Worm (Caenorhabditis elegans) whole organism, L2 larva: ENCODE results near the gene R01H2.1.

Source experiments
- C34F6.9 ChIP-seq: fragments of 150-350 bp; optimal IDR thresholded peaks from 2 replicates; lab custom pipeline; 2014; ENCODE audit warnings: missing biosample characterization, missing genetic modification characterization
- F13H6.1 ChIP-seq: sonication (generic microtip); optimal IDR thresholded peaks from 2 replicates; lab custom pipeline; 2016; ENCODE audit warnings: missing genetic modification characterization, missing compliant biosample characterization
- R02D3.7 ChIP-seq: fragments of 150-350 bp; optimal IDR thresholded peaks from 2 replicates; lab custom pipeline; 2014; ENCODE audit warnings: missing biosample characterization, missing genetic modification characterization
- Y55F3AM.14 ChIP-seq: fragments of 200-800 bp; sonication (Bioruptor generic); optimal IDR thresholded peaks from 2 replicates; lab custom pipeline; 2018; ENCODE audit warnings: mild to moderate bottlenecking, missing genetic modification characterization, missing compliant biosample characterization
- ZK546.5 ChIP-seq: sonication (generic microtip); optimal IDR thresholded peaks from 2 replicates; lab custom pipeline; 2017; ENCODE audit warnings: missing biosample characterization, missing genetic modification characterization
- alr-1 ChIP-seq: fragments of 150-350 bp; optimal IDR thresholded peaks from 2 replicates; lab custom pipeline; 2014; ENCODE audit warnings: missing biosample characterization, missing genetic modification characterization
- aly-2 ChIP-seq: fragments of 150-350 bp; optimal IDR thresholded peaks from 2 replicates; lab custom pipeline; 2014; ENCODE audit warnings: missing biosample characterization, missing genetic modification characterization
- ama-1 ChIP-seq: fragments of 150-350 bp; optimal IDR thresholded peaks from 2 replicates; lab custom pipeline; 2018; ENCODE audit warnings: inconsistent platforms
- blmp-1 ChIP-seq: sonication (generic microtip); optimal IDR thresholded peaks from 2 replicates; lab custom pipeline; 2017; ENCODE audit warnings: missing genetic modification characterization, mild to moderate bottlenecking, missing compliant biosample characterization, antibody characterized with exemption, moderate library complexity; ENCODE audit not compliant: insufficient read depth
- ceh-16 ChIP-seq: fragments of 150-350 bp; optimal IDR thresholded peaks from 2 replicates; lab custom pipeline; 2014; ENCODE audit warnings: missing biosample characterization, missing genetic modification characterization
- ceh-82 ChIP-seq: fragments of 150-350 bp; optimal IDR thresholded peaks from 2 replicates; lab custom pipeline; 2014; ENCODE audit warnings: missing biosample characterization, missing genetic modification characterization
- crh-2 ChIP-seq: sonication (generic microtip); optimal IDR thresholded peaks from 2 replicates; lab custom pipeline; 2017; ENCODE audit warnings: missing biosample characterization, missing genetic modification characterization
- dmd-4 ChIP-seq: sonication (generic microtip); optimal IDR thresholded peaks from 2 replicates; lab custom pipeline; 2017; ENCODE audit warnings: missing biosample characterization, missing genetic modification characterization
- egl-27 ChIP-seq: sonication (generic microtip); optimal IDR thresholded peaks from 3 replicates; lab custom pipeline; 2017; ENCODE audit warnings: missing biosample characterization, missing genetic modification reagents, missing genetic modification characterization
- elt-1 ChIP-seq: fragments of 150-350 bp; optimal IDR thresholded peaks from 2 replicates; lab custom pipeline; 2014; ENCODE audit warnings: missing biosample characterization, missing genetic modification characterization
- elt-3 ChIP-seq: sonication (generic microtip); optimal IDR thresholded peaks from 2 replicates; lab custom pipeline; 2017; ENCODE audit warnings: missing biosample characterization, missing genetic modification characterization
- fos-1 ChIP-seq: fragments of 150-350 bp; optimal IDR thresholded peaks from 2 replicates; lab custom pipeline; 2014; ENCODE audit warnings: missing biosample characterization, missing genetic modification characterization
- gmeb-1 ChIP-seq: fragments of 150-350 bp; optimal IDR thresholded peaks from 2 replicates; lab custom pipeline; 2014; ENCODE audit warnings: missing biosample characterization, missing genetic modification characterization
- lin-11 ChIP-seq: fragments of 150-350 bp; sonication (generic microtip); optimal IDR thresholded peaks from 2 replicates; lab custom pipeline; 2014; ENCODE audit warnings: missing biosample characterization, missing genetic modification characterization, inconsistent platforms, mixed read lengths
- lin-13 ChIP-seq: fragments of 150-350 bp; optimal IDR thresholded peaks from 2 replicates; lab custom pipeline; 2014; ENCODE audit warnings: missing biosample characterization, missing genetic modification reagents, missing genetic modification characterization
- lin-39 ChIP-seq: fragments of 150-350 bp; optimal IDR thresholded peaks from 2 replicates; lab custom pipeline; 2014; ENCODE audit warnings: missing biosample characterization, missing genetic modification reagents, missing genetic modification characterization
- lsy-2 ChIP-seq, 2 experiments: fragments of 150-350 bp in 1 of 2; sonication (generic microtip) in 1 of 2; optimal IDR thresholded peaks; 2 replicates each; lab custom pipeline; 2014 to 2017; ENCODE audit warnings: missing biosample characterization in 2 of 2, missing genetic modification characterization in 2 of 2
- mab-5 ChIP-seq: fragments of 150-350 bp; optimal IDR thresholded peaks from 2 replicates; lab custom pipeline; 2014; ENCODE audit warnings: missing biosample characterization, missing genetic modification characterization
- mbf-1 ChIP-seq: sonication (generic microtip); optimal IDR thresholded peaks from 2 replicates; lab custom pipeline; 2017; ENCODE audit warnings: missing biosample characterization, missing genetic modification characterization
- mdl-1 ChIP-seq, 2 experiments: fragments of 150-350 bp in 1 of 2; sonication (generic microtip) in 1 of 2; optimal IDR thresholded peaks; 2 replicates each; lab custom pipeline; 2017; ENCODE audit warnings: missing biosample characterization in 2 of 2, missing genetic modification characterization in 2 of 2
- nhr-10 ChIP-seq: sonication (generic microtip); optimal IDR thresholded peaks from 2 replicates; lab custom pipeline; 2017; ENCODE audit warnings: missing biosample characterization, missing genetic modification characterization
- nhr-11 ChIP-seq: fragments of 150-350 bp; optimal IDR thresholded peaks from 2 replicates; lab custom pipeline; 2014; ENCODE audit warnings: missing biosample characterization, missing genetic modification characterization
- nhr-12 ChIP-seq: fragments of 150-350 bp; optimal IDR thresholded peaks from 2 replicates; lab custom pipeline; 2014; ENCODE audit warnings: missing biosample characterization, missing genetic modification characterization
- nhr-129 ChIP-seq: fragments of 150-350 bp; optimal IDR thresholded peaks from 2 replicates; lab custom pipeline; 2014; ENCODE audit warnings: missing biosample characterization, missing genetic modification characterization
- nhr-21 ChIP-seq: fragments of 150-350 bp; optimal IDR thresholded peaks from 2 replicates; lab custom pipeline; 2014; ENCODE audit warnings: missing biosample characterization, missing genetic modification characterization
- nhr-23 ChIP-seq: fragments of 150-350 bp; optimal IDR thresholded peaks from 2 replicates; lab custom pipeline; 2014; ENCODE audit warnings: missing biosample characterization, missing genetic modification reagents, missing genetic modification characterization
- nhr-237 ChIP-seq: fragments of 150-350 bp; optimal IDR thresholded peaks from 2 replicates; lab custom pipeline; 2014; ENCODE audit warnings: missing biosample characterization, missing genetic modification characterization
- nhr-25 ChIP-seq: fragments of 150-350 bp; sonication (generic microtip); optimal IDR thresholded peaks from 3 replicates; lab custom pipeline; 2014; ENCODE audit warnings: missing biosample characterization, missing genetic modification characterization
- nhr-6 ChIP-seq: fragments of 150-350 bp; optimal IDR thresholded peaks from 2 replicates; lab custom pipeline; 2014; ENCODE audit warnings: missing biosample characterization, missing genetic modification characterization
- nhr-77 ChIP-seq: fragments of 150-350 bp; optimal IDR thresholded peaks from 2 replicates; lab custom pipeline; 2014; ENCODE audit warnings: missing biosample characterization, missing genetic modification characterization
- peb-1 ChIP-seq: fragments of 150-350 bp; optimal IDR thresholded peaks from 2 replicates; lab custom pipeline; 2014; ENCODE audit warnings: missing biosample characterization, missing genetic modification characterization
- sem-4 ChIP-seq: fragments of 150-350 bp; optimal IDR thresholded peaks from 2 replicates; lab custom pipeline; 2014; ENCODE audit warnings: missing biosample characterization, missing genetic modification reagents, missing genetic modification characterization
- skn-1 ChIP-seq: sonication (generic microtip); optimal IDR thresholded peaks from 2 replicates; lab custom pipeline; 2017; ENCODE audit warnings: missing biosample characterization, missing genetic modification characterization
- sma-3 ChIP-seq: sonication (generic microtip); optimal IDR thresholded peaks from 2 replicates; lab custom pipeline; 2016; ENCODE audit warnings: missing genetic modification reagents, missing genetic modification characterization, missing compliant biosample characterization
- sma-9 ChIP-seq, 2 experiments: fragments of 150-350 bp in 1 of 2; sonication (generic microtip) in 1 of 2; optimal IDR thresholded peaks; 2 replicates each; lab custom pipeline; 2014 to 2016; ENCODE audit warnings: missing genetic modification characterization in 2 of 2, mild to moderate bottlenecking in 1 of 2, missing biosample characterization in 1 of 2, missing compliant biosample characterization in 1 of 2, missing genetic modification reagents in 1 of 2, moderate library complexity in 1 of 2
- snpc-4 ChIP-seq: fragments of 150-350 bp; optimal IDR thresholded peaks from 2 replicates; lab custom pipeline; 2014; ENCODE audit warnings: missing biosample characterization, missing genetic modification characterization
- unc-39 ChIP-seq: fragments of 150-350 bp; optimal IDR thresholded peaks from 2 replicates; lab custom pipeline; 2014; ENCODE audit warnings: missing biosample characterization, missing genetic modification characterization
- unc-55 ChIP-seq: fragments of 150-350 bp; sonication (generic microtip); optimal IDR thresholded peaks from 3 replicates; lab custom pipeline; 2014; ENCODE audit warnings: missing biosample characterization, missing genetic modification reagents, missing genetic modification characterization
- unc-62 ChIP-seq: fragments of 150-350 bp; optimal IDR thresholded peaks from 2 replicates; lab custom pipeline; 2014; ENCODE audit warnings: missing biosample characterization, missing genetic modification reagents, missing genetic modification characterization
- zag-1 ChIP-seq: fragments of 150-350 bp; optimal IDR thresholded peaks from 2 replicates; lab custom pipeline; 2014; ENCODE audit warnings: missing biosample characterization, missing genetic modification characterization
- ztf-1 ChIP-seq: fragments of 200-800 bp; sonication (Bioruptor generic); conservative IDR thresholded peaks from 2 replicates; pipeline ENCODE4 v1.3.6; 2022; ENCODE audit warnings: missing genetic modification characterization, missing compliant biosample characterization
- ztf-11 ChIP-seq: sonication (generic microtip); optimal IDR thresholded peaks from 2 replicates; lab custom pipeline; 2017; ENCODE audit warnings: missing biosample characterization, missing genetic modification characterization
- ztf-4 ChIP-seq: fragments of 150-350 bp; optimal IDR thresholded peaks from 2 replicates; lab custom pipeline; 2014; ENCODE audit warnings: missing biosample characterization, missing genetic modification characterization

Gene R01H2.1

DNA sequence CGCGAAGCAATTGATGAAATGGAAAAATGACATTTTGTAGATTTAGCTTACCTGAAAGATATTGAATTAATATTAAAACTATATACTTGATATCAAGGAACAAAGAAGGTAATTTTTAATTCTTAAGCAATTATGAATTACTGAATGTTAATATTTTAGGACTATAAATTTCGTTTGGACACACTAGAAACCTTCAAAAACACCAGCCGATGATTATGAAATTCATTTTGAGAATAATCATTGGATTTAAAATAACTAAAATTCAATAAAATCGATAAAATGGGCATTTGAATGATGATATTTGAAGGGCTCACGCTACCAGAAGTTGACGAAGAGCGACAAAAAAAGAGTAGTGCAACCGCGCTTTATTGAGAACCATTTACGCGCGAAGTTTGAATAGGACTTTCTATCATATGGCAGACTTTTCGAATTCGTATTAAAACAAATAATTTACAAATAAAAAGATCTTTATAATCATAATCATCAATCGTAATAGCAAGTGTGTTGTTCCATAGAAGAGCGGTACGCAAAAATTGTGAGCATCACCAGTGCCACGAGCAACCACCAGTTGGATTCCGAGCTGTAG is 11.2 kb downstream of the R01H2.1 start, which contains the start of gene ZK418.5:
TSS of gene ZK418.5 (minus strand) at position 51 of the 586 bp plus-strand sequence.
- TF ChIP-seq nhr-25 (tag; lab: Kevin White, UChicago) (no peak), crh-2 (tag; lab: Kevin White, UChicago) (peak; percentile 49), nhr-12 (tag; lab: Kevin White, UChicago) (no peak), ztf-1 (GFP tag; lab: Robert Waterston, UW) (no peak), ZK546.5 (tag; lab: Kevin White, UChicago) (no peak), elt-1 (no peak), mbf-1 (tag; lab: Kevin White, UChicago) (no peak), lsy-2 (tag; optimal IDR thresholded peaks at IDR 0.05; lab: Kevin White, UChicago) (peak; percentile 30 to 77), ztf-11 (no peak), ceh-82 (tag; lab: Kevin White, UChicago) (no peak), blmp-1 (tag; lab: Kevin White, UChicago) (no peak), nhr-237 (no peak), lin-39 (tag; lab: Kevin White, UChicago) (no peak), C34F6.9 (peak; percentile 56), snpc-4 (no peak), lin-11 (tag; lab: Kevin White, UChicago) (no peak), F13H6.1 (tag; lab: Kevin White, UChicago) (no peak), nhr-23 (tag; lab: Kevin White, UChicago) (no peak), aly-2 (tag; lab: Kevin White, UChicago) (no peak), sem-4 (tag; lab: Kevin White, UChicago) (no peak), ama-1 (lab: Kevin White, UChicago) (no peak), skn-1 (tag; lab: Kevin White, UChicago) (peak; percentile 28), unc-55 (GFP tag; lab: Kevin White, UChicago) (peak; percentile 70), mab-5 (tag; lab: Kevin White, UChicago) (peak; percentile 25), R02D3.7 (tag; lab: Kevin White, UChicago) (no peak), fos-1 (no peak), sma-3 (GFP tag; lab: Kevin White, UChicago) (peak; percentile 41), ztf-4 (no peak), egl-27 (tag; lab: Kevin White, UChicago) (peak; percentile 3), peb-1 (tag; lab: Kevin White, UChicago) (no peak), gmeb-1 (tag; lab: Kevin White, UChicago) (peak; percentile 97), nhr-77 (tag; lab: Kevin White, UChicago) (no peak), zag-1 (tag; lab: Kevin White, UChicago) (no peak), ceh-16 (tag; lab: Kevin White, UChicago) (no peak), sma-9 (GFP tag; optimal IDR thresholded peaks at IDR 0.05; lab: Kevin White, UChicago) (peak; percentile 28), sma-9 (tag; optimal IDR thresholded peaks at IDR 0.05; lab: Kevin White, UChicago) (no peak), dmd-4 (tag; lab: Kevin White, UChicago) (no peak), unc-39 (no peak), nhr-11 (tag; lab: Kevin White, UChicago) (no peak), lin-13 (GFP tag; lab: Kevin White, UChicago) (peak; percentile 45), alr-1 (tag; lab: Kevin White, UChicago) (no peak), unc-62 (GFP tag; lab: Kevin White, UChicago) (no peak), nhr-129 (tag; lab: Kevin White, UChicago) (peak; percentile 55), Y55F3AM.14 (no peak), elt-3 (tag; lab: Kevin White, UChicago) (no peak), nhr-10 (no peak), mdl-1 (tag; optimal IDR thresholded peaks at IDR 0.05; lab: Kevin White, UChicago) (no peak), nhr-6 (tag; lab: Kevin White, UChicago) (no peak), nhr-21 (tag; lab: Kevin White, UChicago) (no peak)
